Worm (Caenorhabditis elegans) whole organism, L1 larva: ENCODE measurements around the gene R04B5.11.

ENCODE experiments used
- C16A3.4 ChIP-seq: fragments of 150-350 bp; optimal IDR thresholded peaks from 2 replicates; lab custom pipeline; 2014; ENCODE audit warnings: missing biosample characterization, missing genetic modification characterization
- Y116A8C.19 ChIP-seq: sonication (generic microtip); optimal IDR thresholded peaks from 2 replicates; lab custom pipeline; 2016; ENCODE audit warnings: missing compliant biosample characterization, missing genetic modification characterization, borderline replicate concordance
- aha-1 ChIP-seq: fragments of 150-350 bp; optimal IDR thresholded peaks from 2 replicates; lab custom pipeline; 2014; ENCODE audit warnings: missing biosample characterization, missing genetic modification characterization
- blmp-1 ChIP-seq: fragments of 150-350 bp; optimal IDR thresholded peaks from 2 replicates; lab custom pipeline; 2014; ENCODE audit warnings: missing biosample characterization, missing genetic modification characterization
- ceh-63 ChIP-seq: fragments of 200-800 bp; sonication (Bioruptor generic); optimal IDR thresholded peaks from 2 replicates; lab custom pipeline; 2018; ENCODE audit warnings: mild to moderate bottlenecking, missing genetic modification characterization, missing compliant biosample characterization
- ceh-8 ChIP-seq: fragments of 200-800 bp; sonication (Bioruptor generic); optimal IDR thresholded peaks from 2 replicates; lab custom pipeline; 2018; ENCODE audit warnings: mild to moderate bottlenecking, missing genetic modification characterization, moderate library complexity, missing compliant biosample characterization
- ceh-82 ChIP-seq, 3 experiments: fragments of 150-350 bp in 1 of 3; sonication (generic microtip) in 2 of 3; optimal IDR thresholded peaks; 2 replicates each; lab custom pipeline; 2014 to 2017; ENCODE audit warnings: missing biosample characterization in 3 of 3, missing genetic modification characterization in 3 of 3
- dpl-1 ChIP-seq, 3 experiments: fragments of 150-350 bp in 2 of 3; sonication (generic microtip) in 1 of 3; optimal IDR thresholded peaks; 2 replicates each; lab custom pipeline; 2014 to 2017; ENCODE audit warnings: missing biosample characterization in 3 of 3, missing genetic modification characterization in 3 of 3, missing genetic modification reagents in 3 of 3
- efl-1 ChIP-seq, 4 experiments: fragments of 150-350 bp; optimal IDR thresholded peaks in 3 of 4; peaks in 1 of 4; 1 replicate in 1 of 4; 2 replicates in 3 of 4; lab custom pipeline; 2014; ENCODE audit warnings: missing biosample characterization in 2 of 4, missing genetic modification characterization in 2 of 4, missing genetic modification reagents in 2 of 4
- efl-3 ChIP-seq: fragments of 200-800 bp; sonication (Bioruptor generic); optimal IDR thresholded peaks from 2 replicates; lab custom pipeline; 2018; ENCODE audit warnings: mild to moderate bottlenecking, missing genetic modification characterization, missing compliant biosample characterization
- egl-27 ChIP-seq, 2 experiments: fragments of 150-350 bp in 1 of 2; sonication (generic microtip); optimal IDR thresholded peaks; 3 replicates each; lab custom pipeline; 2017 to 2018; ENCODE audit warnings: missing biosample characterization in 2 of 2, missing genetic modification characterization in 2 of 2, missing genetic modification reagents in 2 of 2
- ets-5 ChIP-seq: fragments of 200-800 bp; sonication (Bioruptor generic); IDR thresholded peaks from 2 replicates; pipeline ENCODE4 v1.3.6; 2022; ENCODE audit warnings: missing genetic modification characterization, missing compliant biosample characterization
- fkh-4 ChIP-seq: sonication (generic microtip); optimal IDR thresholded peaks from 2 replicates; lab custom pipeline; 2016; ENCODE audit warnings: missing compliant biosample characterization, missing genetic modification characterization, borderline replicate concordance
- lin-13 ChIP-seq: fragments of 150-350 bp; optimal IDR thresholded peaks from 2 replicates; lab custom pipeline; 2014; ENCODE audit warnings: missing biosample characterization, missing genetic modification reagents, missing genetic modification characterization
- lin-14 ChIP-seq: fragments of 200-800 bp; sonication (Bioruptor generic); optimal IDR thresholded peaks from 2 replicates; lab custom pipeline; 2018; ENCODE audit warnings: mild to moderate bottlenecking, missing genetic modification characterization, moderate library complexity, missing compliant biosample characterization
- lir-3 ChIP-seq: sonication (generic microtip); optimal IDR thresholded peaks from 2 replicates; lab custom pipeline; 2016; ENCODE audit warnings: mild to moderate bottlenecking, missing genetic modification characterization, moderate library complexity, missing compliant biosample characterization; ENCODE audit not compliant: poor library complexity
- mdl-1 ChIP-seq, 2 experiments: fragments of 150-350 bp; optimal IDR thresholded peaks; 2 replicates each; lab custom pipeline; 2014 to 2017; ENCODE audit warnings: missing biosample characterization in 2 of 2, missing genetic modification characterization in 2 of 2, inconsistent platforms in 1 of 2
- mef-2 ChIP-seq: fragments of 150-350 bp; optimal IDR thresholded peaks from 2 replicates; lab custom pipeline; 2014; ENCODE audit warnings: missing biosample characterization, missing genetic modification characterization
- mep-1 ChIP-seq: fragments of 150-350 bp; optimal IDR thresholded peaks from 2 replicates; lab custom pipeline; 2014; ENCODE audit warnings: missing biosample characterization, missing genetic modification characterization
- nhr-11 ChIP-seq: fragments of 150-350 bp; optimal IDR thresholded peaks from 2 replicates; lab custom pipeline; 2014; ENCODE audit warnings: missing biosample characterization, missing genetic modification characterization
- nhr-12 ChIP-seq: sonication (generic microtip); optimal IDR thresholded peaks from 2 replicates; lab custom pipeline; 2017; ENCODE audit warnings: missing biosample characterization, missing genetic modification characterization
- nhr-28 ChIP-seq: fragments of 150-350 bp; optimal IDR thresholded peaks from 2 replicates; lab custom pipeline; 2014; ENCODE audit warnings: missing biosample characterization, missing genetic modification characterization
- nhr-71 ChIP-seq: sonication (generic microtip); optimal IDR thresholded peaks from 2 replicates; lab custom pipeline; 2016; ENCODE audit warnings: mild to moderate bottlenecking, missing genetic modification characterization, moderate library complexity, missing compliant biosample characterization
- nhr-76 ChIP-seq: sonication (generic microtip); optimal IDR thresholded peaks from 2 replicates; lab custom pipeline; 2017; ENCODE audit warnings: missing biosample characterization, missing genetic modification characterization
- pag-3 ChIP-seq: sonication (generic microtip); optimal IDR thresholded peaks from 2 replicates; lab custom pipeline; 2017; ENCODE audit warnings: missing genetic modification characterization, mild to moderate bottlenecking, missing compliant biosample characterization, antibody characterized with exemption, borderline replicate concordance; ENCODE audit not compliant: insufficient read depth
- pqm-1 ChIP-seq: sonication (generic microtip); optimal IDR thresholded peaks from 3 replicates; lab custom pipeline; 2017; ENCODE audit warnings: missing biosample characterization, missing genetic modification characterization
- snu-23 ChIP-seq: sonication (generic microtip); optimal IDR thresholded peaks from 2 replicates; lab custom pipeline; 2016; ENCODE audit warnings: missing genetic modification characterization, missing compliant biosample characterization
- sox-4 ChIP-seq: sonication (generic microtip); optimal IDR thresholded peaks from 2 replicates; lab custom pipeline; 2016; ENCODE audit warnings: missing genetic modification characterization, missing compliant biosample characterization
- sptf-1 ChIP-seq: fragments of 150-350 bp; optimal IDR thresholded peaks from 2 replicates; lab custom pipeline; 2014; ENCODE audit warnings: missing biosample characterization, missing genetic modification characterization
- swsn-7 ChIP-seq: sonication (generic microtip); optimal IDR thresholded peaks from 2 replicates; lab custom pipeline; 2016; ENCODE audit warnings: missing genetic modification characterization, missing compliant biosample characterization
- unc-130 ChIP-seq: fragments of 150-350 bp; optimal IDR thresholded peaks from 2 replicates; lab custom pipeline; 2017; ENCODE audit warnings: missing biosample characterization, missing genetic modification characterization, inconsistent platforms
- unc-30 ChIP-seq: sonication (generic microtip); optimal IDR thresholded peaks from 2 replicates; lab custom pipeline; 2017; ENCODE audit warnings: missing biosample characterization, missing genetic modification characterization
- unc-86 ChIP-seq: sonication (generic microtip); optimal IDR thresholded peaks from 2 replicates; lab custom pipeline; 2016; ENCODE audit warnings: missing genetic modification characterization, missing compliant biosample characterization
- unc-98 ChIP-seq: fragments of 200-800 bp; sonication (Bioruptor generic); IDR thresholded peaks from 2 replicates; pipeline ENCODE4 v1.3.6; 2022; ENCODE audit warnings: missing genetic modification characterization, missing compliant biosample characterization
- zag-1 ChIP-seq: fragments of 150-350 bp; optimal IDR thresholded peaks from 2 replicates; lab custom pipeline; 2014; ENCODE audit warnings: missing biosample characterization, missing genetic modification characterization

R04B5.11 gene

ce11 chrV:10117465-10117864 is 26.4 kb upstream of the R04B5.11 start, which contains the start of gene C08B6.5:
Gene C08B6.5 (plus strand): TSS chrV:10117765.
- TF ChIP-seq dpl-1 (GFP tag; optimal IDR thresholded peaks at IDR 0.05; lab: Kevin White, UChicago) = no peak
- no peak for TF ChIP-seq aha-1
- no peak for TF ChIP-seq mdl-1 (tag; optimal IDR thresholded peaks at IDR 0.05; lab: Kevin White, UChicago)
- no peak for TF ChIP-seq nhr-11 (tag; lab: Kevin White, UChicago)
- no peak for TF ChIP-seq Y116A8C.19 (tag; lab: Kevin White, UChicago)
- no peak for TF ChIP-seq nhr-76 (tag; lab: Kevin White, UChicago)
- TF ChIP-seq ets-5 (GFP tag; lab: Robert Waterston, UW) = no peak
- no peak for TF ChIP-seq efl-1 (optimal IDR thresholded peaks at IDR 0.05; lab: Kevin White, UChicago)
- TF ChIP-seq efl-1 (GFP tag; optimal IDR thresholded peaks at IDR 0.05 in 1 of 2; lab: Kevin White, UChicago) = no peak
- no peak for TF ChIP-seq unc-98 (GFP tag; lab: Robert Waterston, UW)
- TF ChIP-seq pag-3 (tag; lab: Kevin White, UChicago) = no peak

ce11 chrV:10114329-10114728 is 23.3 kb upstream of the R04B5.11 start, which contains the start of gene cht-5:
Gene cht-5 (plus strand): TSS chrV:10114629.
- no peak for TF ChIP-seq nhr-12
- TF ChIP-seq dpl-1 (GFP tag; optimal IDR thresholded peaks at IDR 0.05; lab: Kevin White, UChicago) = no peak
- no peak for TF ChIP-seq snu-23 (GFP tag; lab: Kevin White, UChicago)
- no peak for TF ChIP-seq egl-27 (tag; optimal IDR thresholded peaks at IDR 0.05; lab: Kevin White, UChicago)
- no peak for TF ChIP-seq mdl-1 (tag; optimal IDR thresholded peaks at IDR 0.05; lab: Kevin White, UChicago)
- TF ChIP-seq unc-130 = no peak
- TF ChIP-seq lin-14 (GFP tag; lab: Kevin White, UChicago) = no peak
- TF ChIP-seq ets-5 (GFP tag; lab: Robert Waterston, UW) = no peak
- TF ChIP-seq nhr-71 (tag; lab: Kevin White, UChicago) = no peak
- no peak for TF ChIP-seq zag-1 (tag; lab: Kevin White, UChicago)
- no peak for TF ChIP-seq efl-3 (GFP tag; lab: Kevin White, UChicago)
- no peak for TF ChIP-seq sptf-1
- no peak for TF ChIP-seq swsn-7 (tag; lab: Kevin White, UChicago)
- no peak for TF ChIP-seq mef-2
- TF ChIP-seq ceh-8 (GFP tag; lab: Kevin White, UChicago) = no peak
- no peak for TF ChIP-seq sox-4 (tag; lab: Kevin White, UChicago)
- TF ChIP-seq pqm-1 (tag; lab: Kevin White, UChicago) = no peak

- TF ChIP-seq mep-1 (tag; lab: Kevin White, UChicago) (no peak), unc-86 (tag; lab: Kevin White, UChicago) (no peak), fkh-4 (no peak), lir-3 (tag; lab: Kevin White, UChicago) (no peak), nhr-28 (tag; lab: Kevin White, UChicago) (no peak), lin-13 (GFP tag; lab: Kevin White, UChicago) (no peak), ceh-82 (tag; optimal IDR thresholded peaks at IDR 0.05; lab: Kevin White, UChicago) (no peak)
Observed at ce11 chrV:10112187-10112586, 21.1 kb upstream of the R04B5.11 start, which contains the start of gene C08B6.3. Gene C08B6.3 (minus strand): TSS chrV:10112287.

ce11 chrV:10111129-10111528 is 20.1 kb upstream of the R04B5.11 start:
- TF ChIP-seq unc-30 (tag; lab: Kevin White, UChicago) = no peak
- no peak for TF ChIP-seq C16A3.4 (tag; lab: Kevin White, UChicago)
- TF ChIP-seq ceh-63 (GFP tag; lab: Kevin White, UChicago) = no peak
- no peak for TF ChIP-seq blmp-1 (tag; lab: Kevin White, UChicago)
- TF ChIP-seq nhr-71 (tag; lab: Kevin White, UChicago) = no peak
